Worm (Caenorhabditis elegans): Measurements from ENCODE around the gene hrde-1.

DNA sequence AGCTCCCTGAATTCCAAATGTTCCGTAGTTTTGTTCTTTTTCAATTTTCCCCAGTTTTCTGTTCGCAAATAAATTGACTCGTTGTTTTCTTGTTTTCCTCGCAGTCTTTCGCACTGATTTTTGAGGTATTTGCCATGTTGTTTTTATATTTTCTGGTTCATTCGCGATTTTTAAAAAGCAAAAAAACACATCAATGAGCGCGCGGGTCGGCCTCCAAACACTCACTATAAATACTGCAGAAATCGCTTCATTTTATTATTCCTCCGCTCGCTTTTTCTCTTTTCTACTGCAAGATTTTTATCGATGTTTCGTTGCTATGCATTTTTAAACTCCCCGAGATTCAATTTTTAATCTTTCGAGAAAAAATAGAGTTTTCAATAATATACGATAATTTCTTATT lies 23.1 kb downstream of the hrde-1 start:
- TF ChIP-seq ama-1 (optimal IDR thresholded peaks at IDR 0.05) (peak; percentile 65), snpc-4 (tag; optimal IDR thresholded peaks at IDR 0.05) (no peak), pha-4 (GFP tag; IDR thresholded peaks at IDR 0.05) (no peak), pha-4 (tag; optimal IDR thresholded peaks at IDR 0.05) (no peak), daf-12 (tag; optimal IDR thresholded peaks at IDR 0.05) (no peak), pqm-1 (tag; optimal IDR thresholded peaks at IDR 0.05) (no peak), unc-130 (GFP tag; optimal IDR thresholded peaks at IDR 0.05) (no peak), unc-39 (tag; optimal IDR thresholded peaks at IDR 0.05) (no peak), nhr-42 (GFP tag; IDR thresholded peaks at IDR 0.05) (no peak), nhr-77 (tag; optimal IDR thresholded peaks at IDR 0.05) (no peak)
